Worm (Caenorhabditis elegans) whole organism, L2 larva: ENCODE data around the gene Y105C5B.9.

Experiments
- F13H6.1 ChIP-seq: sonication (generic microtip); optimal IDR thresholded peaks from 2 replicates; lab custom pipeline; 2016; ENCODE audit warnings: missing genetic modification characterization, missing compliant biosample characterization
- ZK546.5 ChIP-seq: sonication (generic microtip); optimal IDR thresholded peaks from 2 replicates; lab custom pipeline; 2017; ENCODE audit warnings: missing biosample characterization, missing genetic modification characterization
- aly-2 ChIP-seq: fragments of 150-350 bp; optimal IDR thresholded peaks from 2 replicates; lab custom pipeline; 2014; ENCODE audit warnings: missing biosample characterization, missing genetic modification characterization
- blmp-1 ChIP-seq: sonication (generic microtip); optimal IDR thresholded peaks from 2 replicates; lab custom pipeline; 2017; ENCODE audit warnings: missing genetic modification characterization, mild to moderate bottlenecking, missing compliant biosample characterization, antibody characterized with exemption, moderate library complexity; ENCODE audit not compliant: insufficient read depth
- ceh-82 ChIP-seq: fragments of 150-350 bp; optimal IDR thresholded peaks from 2 replicates; lab custom pipeline; 2014; ENCODE audit warnings: missing biosample characterization, missing genetic modification characterization
- elt-1 ChIP-seq: fragments of 150-350 bp; optimal IDR thresholded peaks from 2 replicates; lab custom pipeline; 2014; ENCODE audit warnings: missing biosample characterization, missing genetic modification characterization
- lsy-2 ChIP-seq, 2 experiments: fragments of 150-350 bp in 1 of 2; sonication (generic microtip) in 1 of 2; optimal IDR thresholded peaks; 2 replicates each; lab custom pipeline; 2014 to 2017; ENCODE audit warnings: missing biosample characterization in 2 of 2, missing genetic modification characterization in 2 of 2
- nhr-12 ChIP-seq: fragments of 150-350 bp; optimal IDR thresholded peaks from 2 replicates; lab custom pipeline; 2014; ENCODE audit warnings: missing biosample characterization, missing genetic modification characterization
- nhr-25 ChIP-seq: fragments of 150-350 bp; sonication (generic microtip); optimal IDR thresholded peaks from 3 replicates; lab custom pipeline; 2014; ENCODE audit warnings: missing biosample characterization, missing genetic modification characterization

- no peak for TF ChIP-seq nhr-12 (tag; lab: Kevin White, UChicago)
- no peak for TF ChIP-seq nhr-25
- no peak for TF ChIP-seq aly-2 (tag; lab: Kevin White, UChicago)
- no peak for TF ChIP-seq F13H6.1 (tag; lab: Kevin White, UChicago)
- no peak for TF ChIP-seq ZK546.5 (tag; lab: Kevin White, UChicago)
- no peak for TF ChIP-seq elt-1 (tag; lab: Kevin White, UChicago)
- TF ChIP-seq blmp-1 (tag; lab: Kevin White, UChicago), result no peak
- no peak for TF ChIP-seq ceh-82 (tag; lab: Kevin White, UChicago)
- no peak for TF ChIP-seq lsy-2 (tag; optimal IDR thresholded peaks at IDR 0.05; lab: Kevin White, UChicago)
These were observed at the start of gene Y105C5B.9 for ce11 chrIV:15930281-15930680.
